Worm (Caenorhabditis elegans) whole organism, early embryonic: ENCODE measurements around the gene sre-38.

Experiments used
- F13C5.2 ChIP-seq: sonication (generic microtip); optimal IDR thresholded peaks from 2 replicates; lab custom pipeline; 2017; ENCODE audit warnings: mild to moderate bottlenecking, missing genetic modification characterization, inconsistent platforms, missing compliant biosample characterization
- ama-1 ChIP-seq: fragments of 150-350 bp; optimal IDR thresholded peaks from 2 replicates; lab custom pipeline; 2014
- ceh-13 ChIP-seq: fragments of 200-800 bp; sonication (Bioruptor generic); optimal IDR thresholded peaks from 2 replicates; lab custom pipeline; 2018; ENCODE audit warnings: mild to moderate bottlenecking, missing genetic modification characterization, missing compliant biosample characterization
- ceh-36 ChIP-seq: sonication (generic microtip); optimal IDR thresholded peaks from 2 replicates; lab custom pipeline; 2016; ENCODE audit warnings: missing genetic modification characterization, inconsistent platforms, missing compliant biosample characterization
- flt-1 ChIP-seq: fragments of 200-800 bp; sonication (Bioruptor generic); IDR thresholded peaks from 2 replicates; pipeline ENCODE4 v1.3.6; 2022; ENCODE audit warnings: missing genetic modification characterization, missing compliant biosample characterization
- hmbx-1 ChIP-seq: sonication (generic microtip); optimal IDR thresholded peaks from 2 replicates; lab custom pipeline; 2016; ENCODE audit warnings: mild to moderate bottlenecking, missing genetic modification characterization, missing compliant biosample characterization
- hnd-1 ChIP-seq: sonication (generic microtip); optimal IDR thresholded peaks from 2 replicates; lab custom pipeline; 2016; ENCODE audit warnings: missing genetic modification characterization, missing compliant biosample characterization
- pes-1 ChIP-seq: fragments of 200-800 bp; sonication (Bioruptor generic); IDR thresholded peaks from 2 replicates; pipeline ENCODE4 v1.3.6; 2022; ENCODE audit warnings: missing genetic modification reagents, missing genetic modification characterization, missing compliant biosample characterization
- scrt-1 ChIP-seq: fragments of 200-800 bp; sonication (Bioruptor generic); IDR thresholded peaks from 2 replicates; pipeline ENCODE4 v1.3.6; 2022; ENCODE audit warnings: missing genetic modification characterization, missing compliant biosample characterization
- sea-1 ChIP-seq: fragments of 200-800 bp; sonication (Bioruptor generic); conservative IDR thresholded peaks from 2 replicates; pipeline ENCODE4 v1.3.6; 2022; ENCODE audit warnings: missing genetic modification characterization, missing compliant biosample characterization
- tbx-11 ChIP-seq: fragments of 200-800 bp; sonication (Bioruptor generic); IDR thresholded peaks from 2 replicates; pipeline ENCODE4 v1.3.6; 2022; ENCODE audit warnings: missing genetic modification characterization, missing compliant biosample characterization
- tra-4 ChIP-seq: sonication (generic microtip); optimal IDR thresholded peaks from 2 replicates; lab custom pipeline; 2017; ENCODE audit warnings: missing genetic modification characterization, missing compliant biosample characterization

DNA sequence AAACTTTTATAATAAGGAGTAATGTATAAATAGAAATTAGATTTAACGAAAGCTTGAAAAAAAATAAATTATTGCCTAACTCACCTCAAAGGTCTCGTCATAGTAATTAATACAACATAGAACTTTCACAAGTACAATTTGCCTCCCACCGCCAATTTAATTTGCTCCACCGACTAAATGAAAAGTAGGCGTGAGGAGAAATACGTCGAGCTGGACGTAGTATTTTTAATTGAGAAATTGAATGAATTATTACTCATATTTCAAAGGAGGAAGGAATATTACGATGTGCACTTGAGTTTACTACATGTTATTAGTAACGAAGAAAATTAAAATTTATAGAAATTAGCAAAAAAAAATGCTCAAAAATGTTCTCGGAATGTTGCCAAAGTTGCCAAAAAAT, 18.9 kb upstream of the sre-38 start, which contains the start of gene Y57A10C.9:
- TF ChIP-seq ceh-13 (GFP tag; lab: Kevin White, UChicago) (no peak), F13C5.2 (tag; lab: Kevin White, UChicago) (no peak), pes-1 (GFP tag; lab: Robert Waterston, UW) (no peak), hnd-1 (tag; lab: Kevin White, UChicago) (no peak), ama-1 (lab: Kevin White, UChicago) (no peak), flt-1 (GFP tag; lab: Robert Waterston, UW) (no peak), ceh-36 (tag; lab: Kevin White, UChicago) (no peak), hmbx-1 (tag; lab: Kevin White, UChicago) (no peak), scrt-1 (no peak), tra-4 (tag; lab: Kevin White, UChicago) (no peak), sea-1 (no peak), tbx-11 (GFP tag; lab: Robert Waterston, UW) (no peak)
